Worm (Caenorhabditis elegans) whole organism, L2 larva: ENCODE results near the gene C39B5.2.

ENCODE experiments used
- C34F6.9 ChIP-seq: fragments of 150-350 bp; optimal IDR thresholded peaks from 2 replicates; lab custom pipeline; 2014; ENCODE audit warnings: missing biosample characterization, missing genetic modification characterization
- F13H6.1 ChIP-seq: sonication (generic microtip); optimal IDR thresholded peaks from 2 replicates; lab custom pipeline; 2016; ENCODE audit warnings: missing genetic modification characterization, missing compliant biosample characterization
- alr-1 ChIP-seq: fragments of 150-350 bp; optimal IDR thresholded peaks from 2 replicates; lab custom pipeline; 2014; ENCODE audit warnings: missing biosample characterization, missing genetic modification characterization
- ama-1 ChIP-seq: fragments of 150-350 bp; optimal IDR thresholded peaks from 2 replicates; lab custom pipeline; 2018; ENCODE audit warnings: inconsistent platforms
- ceh-16 ChIP-seq: fragments of 150-350 bp; optimal IDR thresholded peaks from 2 replicates; lab custom pipeline; 2014; ENCODE audit warnings: missing biosample characterization, missing genetic modification characterization
- crh-2 ChIP-seq: sonication (generic microtip); optimal IDR thresholded peaks from 2 replicates; lab custom pipeline; 2017; ENCODE audit warnings: missing biosample characterization, missing genetic modification characterization
- egl-27 ChIP-seq: sonication (generic microtip); optimal IDR thresholded peaks from 3 replicates; lab custom pipeline; 2017; ENCODE audit warnings: missing biosample characterization, missing genetic modification reagents, missing genetic modification characterization
- elt-1 ChIP-seq: fragments of 150-350 bp; optimal IDR thresholded peaks from 2 replicates; lab custom pipeline; 2014; ENCODE audit warnings: missing biosample characterization, missing genetic modification characterization
- elt-3 ChIP-seq: sonication (generic microtip); optimal IDR thresholded peaks from 2 replicates; lab custom pipeline; 2017; ENCODE audit warnings: missing biosample characterization, missing genetic modification characterization
- fos-1 ChIP-seq: fragments of 150-350 bp; optimal IDR thresholded peaks from 2 replicates; lab custom pipeline; 2014; ENCODE audit warnings: missing biosample characterization, missing genetic modification characterization
- gmeb-1 ChIP-seq: fragments of 150-350 bp; optimal IDR thresholded peaks from 2 replicates; lab custom pipeline; 2014; ENCODE audit warnings: missing biosample characterization, missing genetic modification characterization
- lin-13 ChIP-seq: fragments of 150-350 bp; optimal IDR thresholded peaks from 2 replicates; lab custom pipeline; 2014; ENCODE audit warnings: missing biosample characterization, missing genetic modification reagents, missing genetic modification characterization
- lin-39 ChIP-seq: fragments of 150-350 bp; optimal IDR thresholded peaks from 2 replicates; lab custom pipeline; 2014; ENCODE audit warnings: missing biosample characterization, missing genetic modification reagents, missing genetic modification characterization
- lsy-2 ChIP-seq, 2 experiments: fragments of 150-350 bp in 1 of 2; sonication (generic microtip) in 1 of 2; optimal IDR thresholded peaks; 2 replicates each; lab custom pipeline; 2014 to 2017; ENCODE audit warnings: missing biosample characterization in 2 of 2, missing genetic modification characterization in 2 of 2
- mbf-1 ChIP-seq: sonication (generic microtip); optimal IDR thresholded peaks from 2 replicates; lab custom pipeline; 2017; ENCODE audit warnings: missing biosample characterization, missing genetic modification characterization
- mdl-1 ChIP-seq, 2 experiments: fragments of 150-350 bp in 1 of 2; sonication (generic microtip) in 1 of 2; optimal IDR thresholded peaks; 2 replicates each; lab custom pipeline; 2017; ENCODE audit warnings: missing biosample characterization in 2 of 2, missing genetic modification characterization in 2 of 2
- nhr-10 ChIP-seq: sonication (generic microtip); optimal IDR thresholded peaks from 2 replicates; lab custom pipeline; 2017; ENCODE audit warnings: missing biosample characterization, missing genetic modification characterization
- nhr-11 ChIP-seq: fragments of 150-350 bp; optimal IDR thresholded peaks from 2 replicates; lab custom pipeline; 2014; ENCODE audit warnings: missing biosample characterization, missing genetic modification characterization
- nhr-12 ChIP-seq: fragments of 150-350 bp; optimal IDR thresholded peaks from 2 replicates; lab custom pipeline; 2014; ENCODE audit warnings: missing biosample characterization, missing genetic modification characterization
- nhr-129 ChIP-seq: fragments of 150-350 bp; optimal IDR thresholded peaks from 2 replicates; lab custom pipeline; 2014; ENCODE audit warnings: missing biosample characterization, missing genetic modification characterization
- nhr-21 ChIP-seq: fragments of 150-350 bp; optimal IDR thresholded peaks from 2 replicates; lab custom pipeline; 2014; ENCODE audit warnings: missing biosample characterization, missing genetic modification characterization
- nhr-23 ChIP-seq: fragments of 150-350 bp; optimal IDR thresholded peaks from 2 replicates; lab custom pipeline; 2014; ENCODE audit warnings: missing biosample characterization, missing genetic modification reagents, missing genetic modification characterization
- nhr-237 ChIP-seq: fragments of 150-350 bp; optimal IDR thresholded peaks from 2 replicates; lab custom pipeline; 2014; ENCODE audit warnings: missing biosample characterization, missing genetic modification characterization
- nhr-25 ChIP-seq: fragments of 150-350 bp; sonication (generic microtip); optimal IDR thresholded peaks from 3 replicates; lab custom pipeline; 2014; ENCODE audit warnings: missing biosample characterization, missing genetic modification characterization
- nhr-6 ChIP-seq: fragments of 150-350 bp; optimal IDR thresholded peaks from 2 replicates; lab custom pipeline; 2014; ENCODE audit warnings: missing biosample characterization, missing genetic modification characterization
- nhr-77 ChIP-seq: fragments of 150-350 bp; optimal IDR thresholded peaks from 2 replicates; lab custom pipeline; 2014; ENCODE audit warnings: missing biosample characterization, missing genetic modification characterization
- peb-1 ChIP-seq: fragments of 150-350 bp; optimal IDR thresholded peaks from 2 replicates; lab custom pipeline; 2014; ENCODE audit warnings: missing biosample characterization, missing genetic modification characterization
- sem-4 ChIP-seq: fragments of 150-350 bp; optimal IDR thresholded peaks from 2 replicates; lab custom pipeline; 2014; ENCODE audit warnings: missing biosample characterization, missing genetic modification reagents, missing genetic modification characterization
- sma-3 ChIP-seq: sonication (generic microtip); optimal IDR thresholded peaks from 2 replicates; lab custom pipeline; 2016; ENCODE audit warnings: missing genetic modification reagents, missing genetic modification characterization, missing compliant biosample characterization
- snpc-4 ChIP-seq: fragments of 150-350 bp; optimal IDR thresholded peaks from 2 replicates; lab custom pipeline; 2014; ENCODE audit warnings: missing biosample characterization, missing genetic modification characterization
- unc-39 ChIP-seq: fragments of 150-350 bp; optimal IDR thresholded peaks from 2 replicates; lab custom pipeline; 2014; ENCODE audit warnings: missing biosample characterization, missing genetic modification characterization
- unc-55 ChIP-seq: fragments of 150-350 bp; sonication (generic microtip); optimal IDR thresholded peaks from 3 replicates; lab custom pipeline; 2014; ENCODE audit warnings: missing biosample characterization, missing genetic modification reagents, missing genetic modification characterization
- unc-62 ChIP-seq: fragments of 150-350 bp; optimal IDR thresholded peaks from 2 replicates; lab custom pipeline; 2014; ENCODE audit warnings: missing biosample characterization, missing genetic modification reagents, missing genetic modification characterization
- ztf-1 ChIP-seq: fragments of 200-800 bp; sonication (Bioruptor generic); conservative IDR thresholded peaks from 2 replicates; pipeline ENCODE4 v1.3.6; 2022; ENCODE audit warnings: missing genetic modification characterization, missing compliant biosample characterization
- ztf-11 ChIP-seq: sonication (generic microtip); optimal IDR thresholded peaks from 2 replicates; lab custom pipeline; 2017; ENCODE audit warnings: missing biosample characterization, missing genetic modification characterization
- ztf-4 ChIP-seq: fragments of 150-350 bp; optimal IDR thresholded peaks from 2 replicates; lab custom pipeline; 2014; ENCODE audit warnings: missing biosample characterization, missing genetic modification characterization

The C39B5.2 gene

ce11 chrIII:2251348-2251747 is 16.7 kb downstream of the C39B5.2 start, which contains the start of gene fbxa-7:
TSS of gene fbxa-7 (minus strand) at chrIII:2251448.
- no peak for TF ChIP-seq nhr-237 (tag; lab: Kevin White, UChicago)
- no peak for TF ChIP-seq unc-55 (GFP tag; lab: Kevin White, UChicago)
- TF ChIP-seq fos-1 (tag; lab: Kevin White, UChicago), result no peak
- TF ChIP-seq F13H6.1 (tag; lab: Kevin White, UChicago), result no peak
- no peak for TF ChIP-seq nhr-23
- TF ChIP-seq sma-3 (GFP tag; lab: Kevin White, UChicago), result no peak
- TF ChIP-seq C34F6.9, result no peak
- TF ChIP-seq ztf-4 (tag; lab: Kevin White, UChicago), result no peak
- TF ChIP-seq elt-3, result no peak
- no peak for TF ChIP-seq lin-13
- no peak for TF ChIP-seq egl-27 (tag; lab: Kevin White, UChicago)
- TF ChIP-seq unc-62, result no peak
- TF ChIP-seq ztf-1, result no peak
- TF ChIP-seq nhr-25 (tag; lab: Kevin White, UChicago), result no peak
- TF ChIP-seq nhr-6 (tag; lab: Kevin White, UChicago), result no peak
- no peak for TF ChIP-seq nhr-77 (tag; lab: Kevin White, UChicago)
- TF ChIP-seq ztf-11 (tag; lab: Kevin White, UChicago), result no peak

ce11 chrIII:2253027-2253499 is 18.4 kb downstream of the C39B5.2 start, which contains the start of gene fbxa-73:
TSS of gene fbxa-73 (plus strand) at chrIII:2253449.
- TF ChIP-seq lin-39 (no peak), nhr-23 (no peak), nhr-6 (tag; lab: Kevin White, UChicago) (no peak), nhr-10 (tag; lab: Kevin White, UChicago) (no peak), ceh-16 (tag; lab: Kevin White, UChicago) (no peak), peb-1 (tag; lab: Kevin White, UChicago) (no peak), mbf-1 (tag; lab: Kevin White, UChicago) (no peak), unc-62 (no peak), unc-55 (GFP tag; lab: Kevin White, UChicago) (no peak), sma-3 (GFP tag; lab: Kevin White, UChicago) (no peak), mdl-1 (tag; optimal IDR thresholded peaks at IDR 0.05; lab: Kevin White, UChicago) (no peak), nhr-25 (tag; lab: Kevin White, UChicago) (no peak), ztf-1 (no peak), lsy-2 (tag; optimal IDR thresholded peaks at IDR 0.05; lab: Kevin White, UChicago) (no peak), ama-1 (no peak), sem-4 (tag; lab: Kevin White, UChicago) (no peak), elt-1 (tag; lab: Kevin White, UChicago) (no peak)

- TF ChIP-seq mbf-1 (tag; lab: Kevin White, UChicago) (no peak), nhr-129 (no peak), nhr-21 (tag; lab: Kevin White, UChicago) (no peak), lin-13 (no peak), unc-39 (tag; lab: Kevin White, UChicago) (no peak), C34F6.9 (no peak), ztf-4 (tag; lab: Kevin White, UChicago) (no peak), egl-27 (tag; lab: Kevin White, UChicago) (no peak), nhr-12 (tag; lab: Kevin White, UChicago) (no peak), ztf-1 (no peak), peb-1 (tag; lab: Kevin White, UChicago) (no peak)
Measured at ce11 chrIII:2255522-2255921, 20.8 kb downstream of the C39B5.2 start, which contains the start of gene fbxa-71. TSS of gene fbxa-71 (plus strand) at chrIII:2255822.

DNA sequence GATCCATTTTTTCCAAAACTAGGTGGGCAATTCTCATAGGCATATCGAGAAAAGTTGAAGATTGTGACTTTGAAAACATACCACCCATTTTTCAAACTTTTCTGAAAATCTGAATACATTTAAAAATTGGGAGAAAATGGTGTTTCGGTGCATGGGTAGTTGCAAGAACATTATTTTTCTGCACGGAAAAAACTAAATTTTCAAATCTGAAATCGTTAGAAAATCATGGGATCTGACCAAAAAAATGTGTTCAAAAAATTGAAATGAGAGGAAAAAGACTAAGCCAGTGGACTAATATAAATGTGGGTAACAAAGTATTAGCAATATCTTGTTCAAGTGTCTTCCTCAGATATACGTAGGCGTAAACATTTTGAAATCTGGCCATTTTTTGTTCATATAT is 24.2 kb downstream of the C39B5.2 start, which contains the start of gene fbxa-43:
fbxa-43 (minus strand) TSS at position 101 of the 400 bp plus-strand sequence.
- TF ChIP-seq unc-55 (GFP tag; lab: Kevin White, UChicago) (no peak), ama-1 (no peak), nhr-10 (tag; lab: Kevin White, UChicago) (no peak)

DNA sequence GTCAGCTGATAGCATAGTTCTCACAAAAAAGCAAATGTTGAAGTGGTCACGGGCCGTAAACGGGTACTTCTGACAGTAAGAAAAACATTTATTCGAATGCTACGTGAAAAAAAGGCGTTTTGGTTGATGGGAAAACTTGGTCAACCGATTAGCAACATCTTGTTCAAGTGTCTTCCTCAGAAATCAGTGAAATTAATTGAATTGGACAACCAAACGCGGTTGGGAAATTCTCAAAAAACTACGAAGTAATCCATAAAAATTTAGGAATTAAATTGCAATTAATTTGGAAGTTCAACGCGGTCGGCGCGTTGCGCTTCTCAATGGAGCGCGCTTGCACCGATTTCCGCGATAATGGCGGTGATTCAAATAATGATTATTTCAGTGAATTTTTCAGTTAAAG is 24.6 kb downstream of the C39B5.2 start:
- no peak for TF ChIP-seq nhr-6 (tag; lab: Kevin White, UChicago)
- TF ChIP-seq sem-4 (tag; lab: Kevin White, UChicago), result no peak
- no peak for TF ChIP-seq unc-55 (GFP tag; lab: Kevin White, UChicago)
- TF ChIP-seq alr-1, result no peak
- no peak for TF ChIP-seq nhr-10 (tag; lab: Kevin White, UChicago)
- no peak for TF ChIP-seq ztf-11 (tag; lab: Kevin White, UChicago)
- no peak for TF ChIP-seq nhr-11 (tag; lab: Kevin White, UChicago)
- no peak for TF ChIP-seq gmeb-1 (tag; lab: Kevin White, UChicago)
- no peak for TF ChIP-seq crh-2 (tag; lab: Kevin White, UChicago)
- no peak for TF ChIP-seq fos-1 (tag; lab: Kevin White, UChicago)
- TF ChIP-seq snpc-4 (tag; lab: Kevin White, UChicago), result no peak
